Worm (Caenorhabditis elegans) whole organism, L1 larva: ENCODE measurements around the gene C30A5.10.

Source experiments
- Y116A8C.19 ChIP-seq: sonication (generic microtip); optimal IDR thresholded peaks from 2 replicates; lab custom pipeline; 2016; ENCODE audit warnings: missing compliant biosample characterization, missing genetic modification characterization, borderline replicate concordance
- aha-1 ChIP-seq: fragments of 150-350 bp; optimal IDR thresholded peaks from 2 replicates; lab custom pipeline; 2014; ENCODE audit warnings: missing biosample characterization, missing genetic modification characterization
- alr-1 ChIP-seq: fragments of 200-800 bp; sonication (Bioruptor generic); optimal IDR thresholded peaks from 2 replicates; lab custom pipeline; 2018; ENCODE audit warnings: borderline replicate concordance, mild to moderate bottlenecking, missing genetic modification characterization, missing compliant biosample characterization
- aly-2 ChIP-seq: fragments of 150-350 bp; optimal IDR thresholded peaks from 2 replicates; lab custom pipeline; 2014; ENCODE audit warnings: missing biosample characterization, missing genetic modification characterization
- ama-1 ChIP-seq: fragments of 150-350 bp; optimal IDR thresholded peaks from 2 replicates; lab custom pipeline; 2014
- blmp-1 ChIP-seq: fragments of 150-350 bp; optimal IDR thresholded peaks from 2 replicates; lab custom pipeline; 2014; ENCODE audit warnings: missing biosample characterization, missing genetic modification characterization
- ceh-63 ChIP-seq: fragments of 200-800 bp; sonication (Bioruptor generic); optimal IDR thresholded peaks from 2 replicates; lab custom pipeline; 2018; ENCODE audit warnings: mild to moderate bottlenecking, missing genetic modification characterization, missing compliant biosample characterization
- ceh-82 ChIP-seq, 3 experiments: fragments of 150-350 bp in 1 of 3; sonication (generic microtip) in 2 of 3; optimal IDR thresholded peaks; 2 replicates each; lab custom pipeline; 2014 to 2017; ENCODE audit warnings: missing biosample characterization in 3 of 3, missing genetic modification characterization in 3 of 3
- ceh-90 ChIP-seq: sonication (generic microtip); optimal IDR thresholded peaks from 2 replicates; lab custom pipeline; 2016; ENCODE audit warnings: missing genetic modification characterization, missing compliant biosample characterization
- ces-1 ChIP-seq: fragments of 150-350 bp; optimal IDR thresholded peaks from 2 replicates; lab custom pipeline; 2014; ENCODE audit warnings: missing biosample characterization, missing genetic modification reagents, missing genetic modification characterization
- dpl-1 ChIP-seq, 3 experiments: fragments of 150-350 bp in 2 of 3; sonication (generic microtip) in 1 of 3; optimal IDR thresholded peaks; 2 replicates each; lab custom pipeline; 2014 to 2017; ENCODE audit warnings: missing biosample characterization in 3 of 3, missing genetic modification characterization in 3 of 3, missing genetic modification reagents in 3 of 3
- dsc-1 ChIP-seq: sonication (generic microtip); optimal IDR thresholded peaks from 2 replicates; lab custom pipeline; 2016; ENCODE audit warnings: mild to moderate bottlenecking, missing genetic modification characterization, missing compliant biosample characterization
- efl-1 ChIP-seq, 4 experiments: fragments of 150-350 bp; optimal IDR thresholded peaks in 3 of 4; peaks in 1 of 4; 1 replicate in 1 of 4; 2 replicates in 3 of 4; lab custom pipeline; 2014; ENCODE audit warnings: missing biosample characterization in 2 of 4, missing genetic modification characterization in 2 of 4, missing genetic modification reagents in 2 of 4
- efl-3 ChIP-seq: fragments of 200-800 bp; sonication (Bioruptor generic); optimal IDR thresholded peaks from 2 replicates; lab custom pipeline; 2018; ENCODE audit warnings: mild to moderate bottlenecking, missing genetic modification characterization, missing compliant biosample characterization
- elt-2 ChIP-seq: sonication (generic microtip); optimal IDR thresholded peaks from 2 replicates; lab custom pipeline; 2016; ENCODE audit warnings: missing genetic modification characterization, mild to moderate bottlenecking, inconsistent platforms, missing compliant biosample characterization, missing genetic modification reagents
- elt-3 ChIP-seq, 6 experiments: fragments of 150-350 bp in 1 of 6; sonication (generic microtip); optimal IDR thresholded peaks; 2 replicates each; lab custom pipeline; 2017 to 2018; ENCODE audit warnings: missing biosample characterization in 6 of 6, missing genetic modification characterization in 6 of 6, inconsistent platforms in 1 of 6
- fkh-4 ChIP-seq: sonication (generic microtip); optimal IDR thresholded peaks from 2 replicates; lab custom pipeline; 2016; ENCODE audit warnings: missing compliant biosample characterization, missing genetic modification characterization, borderline replicate concordance
- fkh-8 ChIP-seq: sonication (generic microtip); optimal IDR thresholded peaks from 2 replicates; lab custom pipeline; 2016; ENCODE audit warnings: mild to moderate bottlenecking, missing genetic modification characterization, missing compliant biosample characterization
- fos-1 ChIP-seq: fragments of 150-350 bp; optimal IDR thresholded peaks from 2 replicates; lab custom pipeline; 2014; ENCODE audit warnings: missing biosample characterization, missing genetic modification characterization
- hlh-17 ChIP-seq: fragments of 200-800 bp; sonication (Bioruptor generic); optimal IDR thresholded peaks from 2 replicates; lab custom pipeline; 2018; ENCODE audit warnings: missing genetic modification characterization, mild to moderate bottlenecking, missing compliant biosample characterization, moderate library complexity, borderline replicate concordance
- hlh-4 ChIP-seq: sonication (generic microtip); optimal IDR thresholded peaks from 2 replicates; lab custom pipeline; 2016; ENCODE audit warnings: mild to moderate bottlenecking, missing genetic modification characterization, missing compliant biosample characterization
- hpl-2 ChIP-seq: fragments of 150-350 bp; optimal IDR thresholded peaks from 2 replicates; lab custom pipeline; 2014; ENCODE audit warnings: missing biosample characterization, missing genetic modification reagents, missing genetic modification characterization
- lin-13 ChIP-seq: fragments of 150-350 bp; optimal IDR thresholded peaks from 2 replicates; lab custom pipeline; 2014; ENCODE audit warnings: missing biosample characterization, missing genetic modification reagents, missing genetic modification characterization
- lin-14 ChIP-seq: fragments of 200-800 bp; sonication (Bioruptor generic); optimal IDR thresholded peaks from 2 replicates; lab custom pipeline; 2018; ENCODE audit warnings: mild to moderate bottlenecking, missing genetic modification characterization, moderate library complexity, missing compliant biosample characterization
- lin-15B ChIP-seq: fragments of 150-350 bp; sonication (generic microtip); optimal IDR thresholded peaks from 3 replicates; lab custom pipeline; 2014; ENCODE audit warnings: missing biosample characterization, missing genetic modification characterization
- lin-39 ChIP-seq: fragments of 150-350 bp; optimal IDR thresholded peaks from 2 replicates; lab custom pipeline; 2014; ENCODE audit warnings: missing biosample characterization, missing genetic modification reagents, missing genetic modification characterization
- lir-3 ChIP-seq: sonication (generic microtip); optimal IDR thresholded peaks from 2 replicates; lab custom pipeline; 2016; ENCODE audit warnings: mild to moderate bottlenecking, missing genetic modification characterization, moderate library complexity, missing compliant biosample characterization; ENCODE audit not compliant: poor library complexity
- lsy-2 ChIP-seq, 2 experiments: fragments of 150-350 bp; optimal IDR thresholded peaks; 2 replicates each; lab custom pipeline; 2014; ENCODE audit warnings: missing biosample characterization in 2 of 2, missing genetic modification characterization in 2 of 2
- mdl-1 ChIP-seq, 2 experiments: fragments of 150-350 bp; optimal IDR thresholded peaks; 2 replicates each; lab custom pipeline; 2014 to 2017; ENCODE audit warnings: missing biosample characterization in 2 of 2, missing genetic modification characterization in 2 of 2, inconsistent platforms in 1 of 2
- mef-2 ChIP-seq: fragments of 150-350 bp; optimal IDR thresholded peaks from 2 replicates; lab custom pipeline; 2014; ENCODE audit warnings: missing biosample characterization, missing genetic modification characterization
- nhr-20 ChIP-seq: sonication (generic microtip); optimal IDR thresholded peaks from 2 replicates; lab custom pipeline; 2016; ENCODE audit warnings: mild to moderate bottlenecking, missing genetic modification characterization, missing compliant biosample characterization
- nhr-237 ChIP-seq: fragments of 150-350 bp; optimal IDR thresholded peaks from 2 replicates; lab custom pipeline; 2014; ENCODE audit warnings: missing biosample characterization, missing genetic modification characterization
- nhr-28 ChIP-seq: fragments of 150-350 bp; optimal IDR thresholded peaks from 2 replicates; lab custom pipeline; 2014; ENCODE audit warnings: missing biosample characterization, missing genetic modification characterization
- nhr-47 ChIP-seq: sonication (generic microtip); optimal IDR thresholded peaks from 2 replicates; lab custom pipeline; 2016; ENCODE audit warnings: mild to moderate bottlenecking, missing genetic modification characterization, moderate library complexity, missing compliant biosample characterization
- nhr-77 ChIP-seq: fragments of 150-350 bp; optimal IDR thresholded peaks from 2 replicates; lab custom pipeline; 2014; ENCODE audit warnings: missing biosample characterization, missing genetic modification characterization
- nhr-84 ChIP-seq: sonication (generic microtip); optimal IDR thresholded peaks from 2 replicates; lab custom pipeline; 2017; ENCODE audit warnings: missing biosample characterization, missing genetic modification characterization
- nhr-85 ChIP-seq: sonication (generic microtip); peaks from one replicate; lab custom pipeline; 2016; ENCODE audit warnings: missing genetic modification characterization, inconsistent platforms, missing compliant biosample characterization
- nhr-90 ChIP-seq: sonication (generic microtip); optimal IDR thresholded peaks from 2 replicates; lab custom pipeline; 2016; ENCODE audit warnings: mild to moderate bottlenecking, missing genetic modification characterization, missing compliant biosample characterization; ENCODE audit not compliant: poor library complexity
- pax-3 ChIP-seq: fragments of 200-800 bp; sonication (Bioruptor generic); optimal IDR thresholded peaks from 2 replicates; lab custom pipeline; 2018; ENCODE audit warnings: mild to moderate bottlenecking, missing genetic modification characterization, moderate library complexity, missing compliant biosample characterization
- pqm-1 ChIP-seq: sonication (generic microtip); optimal IDR thresholded peaks from 3 replicates; lab custom pipeline; 2017; ENCODE audit warnings: missing biosample characterization, missing genetic modification characterization
- skn-1 ChIP-seq: fragments of 150-350 bp; optimal IDR thresholded peaks from 2 replicates; lab custom pipeline; 2014; ENCODE audit warnings: missing biosample characterization, missing genetic modification characterization
- snpc-4 ChIP-seq: fragments of 150-350 bp; optimal IDR thresholded peaks from 2 replicates; lab custom pipeline; 2014; ENCODE audit warnings: missing biosample characterization, missing genetic modification characterization
- snu-23 ChIP-seq: sonication (generic microtip); optimal IDR thresholded peaks from 2 replicates; lab custom pipeline; 2016; ENCODE audit warnings: missing genetic modification characterization, missing compliant biosample characterization
- swsn-7 ChIP-seq: sonication (generic microtip); optimal IDR thresholded peaks from 2 replicates; lab custom pipeline; 2016; ENCODE audit warnings: missing genetic modification characterization, missing compliant biosample characterization
- tlp-1 ChIP-seq: fragments of 150-350 bp; optimal IDR thresholded peaks from 2 replicates; lab custom pipeline; 2014; ENCODE audit warnings: missing biosample characterization, missing genetic modification characterization
- unc-130 ChIP-seq: fragments of 150-350 bp; optimal IDR thresholded peaks from 2 replicates; lab custom pipeline; 2017; ENCODE audit warnings: missing biosample characterization, missing genetic modification characterization, inconsistent platforms
- unc-30 ChIP-seq: sonication (generic microtip); optimal IDR thresholded peaks from 2 replicates; lab custom pipeline; 2017; ENCODE audit warnings: missing biosample characterization, missing genetic modification characterization
- unc-62 ChIP-seq: fragments of 150-350 bp; optimal IDR thresholded peaks from 2 replicates; lab custom pipeline; 2014; ENCODE audit warnings: missing biosample characterization, missing genetic modification reagents, missing genetic modification characterization
- unc-98 ChIP-seq: fragments of 200-800 bp; sonication (Bioruptor generic); IDR thresholded peaks from 2 replicates; pipeline ENCODE4 v1.3.6; 2022; ENCODE audit warnings: missing genetic modification characterization, missing compliant biosample characterization
- vab-15 ChIP-seq: sonication (generic microtip); optimal IDR thresholded peaks from 2 replicates; lab custom pipeline; 2017; ENCODE audit warnings: missing genotype, mild to moderate bottlenecking, missing genetic modification characterization, missing compliant biosample characterization
- xbp-1 ChIP-seq: sonication (generic microtip); optimal IDR thresholded peaks from 2 replicates; lab custom pipeline; 2016; ENCODE audit warnings: missing genetic modification characterization, missing compliant biosample characterization
- zag-1 ChIP-seq: fragments of 150-350 bp; optimal IDR thresholded peaks from 2 replicates; lab custom pipeline; 2014; ENCODE audit warnings: missing biosample characterization, missing genetic modification characterization

Gene C30A5.10

DNA sequence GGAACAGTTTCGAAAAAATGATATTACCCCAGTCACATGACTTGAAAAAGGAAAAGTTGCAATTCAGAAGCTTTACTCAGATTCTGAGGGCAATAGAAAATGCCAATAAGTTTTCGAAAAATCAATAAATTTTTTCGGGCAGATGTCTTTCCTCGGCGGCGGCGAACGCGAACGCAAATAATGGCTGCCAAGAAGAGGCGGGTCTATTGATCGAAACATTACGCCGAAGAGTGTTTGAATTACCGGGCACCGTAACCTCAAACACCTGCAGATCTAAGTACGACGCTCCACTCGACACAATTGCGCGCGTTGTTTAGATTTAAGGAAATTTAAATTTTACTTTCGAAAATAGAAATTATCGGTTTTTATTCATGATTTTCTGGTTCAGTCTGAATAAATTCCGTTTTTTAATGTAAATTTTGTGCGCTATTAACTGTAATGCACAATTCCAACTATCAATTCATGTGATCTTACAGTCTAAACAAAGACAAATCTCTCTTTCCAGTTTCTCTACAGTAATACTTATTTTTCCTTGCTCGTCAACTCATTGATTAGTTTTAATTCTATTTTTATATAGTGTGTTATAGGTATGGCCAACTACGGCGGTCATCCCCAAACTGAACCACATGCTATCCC, 45.8 kb downstream of the C30A5.10 start, which contains the start of gene prp-8 (continued):
- TF ChIP-seq Y116A8C.19 (tag; lab: Kevin White, UChicago), result no peak
- TF ChIP-seq ama-1 (lab: Kevin White, UChicago), result peak; percentile 51
- no peak for TF ChIP-seq alr-1 (tag; lab: Kevin White, UChicago)
- peak; percentile 94 for TF ChIP-seq skn-1 (tag; lab: Kevin White, UChicago)
- no peak for TF ChIP-seq zag-1 (tag; lab: Kevin White, UChicago)
- TF ChIP-seq mdl-1 (tag; optimal IDR thresholded peaks at IDR 0.05; lab: Kevin White, UChicago), result peak in 1 of 2 experiments; percentile 87
- TF ChIP-seq fkh-4 (tag; lab: Kevin White, UChicago), result no peak
- TF ChIP-seq nhr-77, result peak; percentile 85
- TF ChIP-seq ceh-90 (tag; lab: Kevin White, UChicago), result no peak
- no peak for TF ChIP-seq hpl-2
- TF ChIP-seq blmp-1, result peak; percentile 95
- TF ChIP-seq nhr-85 (tag; lab: Kevin White, UChicago), result peak; percentile 85
- peak; percentile 89 for TF ChIP-seq lin-15B (tag; lab: Kevin White, UChicago)
- TF ChIP-seq nhr-237 (tag; lab: Kevin White, UChicago), result peak; percentile 58
- peak; percentile 99 for TF ChIP-seq unc-130 (tag; lab: Kevin White, UChicago)
- peak; percentile 71 for TF ChIP-seq nhr-90 (tag; lab: Kevin White, UChicago)
- TF ChIP-seq dpl-1 (GFP tag; optimal IDR thresholded peaks at IDR 0.05; lab: Kevin White, UChicago), result peak; percentile 92 to 95 (median 93)
- peak; percentile 85 to 93 for TF ChIP-seq efl-1 (optimal IDR thresholded peaks at IDR 0.05; lab: Kevin White, UChicago)
- TF ChIP-seq efl-1 (GFP tag; optimal IDR thresholded peaks at IDR 0.05 in 1 of 2; lab: Kevin White, UChicago), result peak; percentile 92 to 99
- peak; percentile 87 for TF ChIP-seq swsn-7 (tag; lab: Kevin White, UChicago)
- no peak for TF ChIP-seq tlp-1 (tag; lab: Kevin White, UChicago)
- TF ChIP-seq unc-62 (GFP tag; lab: Kevin White, UChicago), result no peak
- TF ChIP-seq mef-2 (tag; lab: Kevin White, UChicago), result peak; percentile 74
- TF ChIP-seq dsc-1, result peak; percentile 76
- no peak for TF ChIP-seq hlh-17 (GFP tag; lab: Kevin White, UChicago)
- peak; percentile 99 for TF ChIP-seq lsy-2 (tag; optimal IDR thresholded peaks at IDR 0.05; lab: Kevin White, UChicago)
- peak; percentile 42 for TF ChIP-seq aly-2
- TF ChIP-seq unc-98 (GFP tag; lab: Robert Waterston, UW), result no peak
- TF ChIP-seq pax-3 (tag; lab: Kevin White, UChicago), result peak; percentile 71
- peak; percentile 82 to 96 (median 89) for TF ChIP-seq ceh-82 (tag; optimal IDR thresholded peaks at IDR 0.05; lab: Kevin White, UChicago)
- peak; percentile 95 for TF ChIP-seq vab-15 (tag; lab: Kevin White, UChicago)
- TF ChIP-seq unc-30, result no peak
- peak in 3 of 6 experiments; percentile 67 to 81 (median 75) for TF ChIP-seq elt-3 (tag; optimal IDR thresholded peaks at IDR 0.05; lab: Kevin White, UChicago)
- TF ChIP-seq nhr-28 (tag; lab: Kevin White, UChicago), result no peak
- peak; percentile 94 for TF ChIP-seq snu-23 (GFP tag; lab: Kevin White, UChicago)
- TF ChIP-seq aha-1 (tag; lab: Kevin White, UChicago), result no peak
- TF ChIP-seq lin-39 (tag; lab: Kevin White, UChicago), result peak; percentile 48
- peak; percentile 93 for TF ChIP-seq lin-14 (GFP tag; lab: Kevin White, UChicago)
- peak; percentile 90 for TF ChIP-seq nhr-20 (tag; lab: Kevin White, UChicago)
- TF ChIP-seq fos-1 (tag; lab: Kevin White, UChicago), result peak; percentile 67
- TF ChIP-seq xbp-1, result peak; percentile 88
- TF ChIP-seq lin-13, result peak; percentile 88
- TF ChIP-seq nhr-84, result no peak
- no peak for TF ChIP-seq snpc-4 (tag; lab: Kevin White, UChicago)
- no peak for TF ChIP-seq efl-3 (GFP tag; lab: Kevin White, UChicago)
- TF ChIP-seq fkh-8, result peak; percentile 93
- no peak for TF ChIP-seq hlh-4 (tag; lab: Kevin White, UChicago)
- TF ChIP-seq ceh-63 (GFP tag; lab: Kevin White, UChicago), result no peak
- TF ChIP-seq nhr-47 (tag; lab: Kevin White, UChicago), result peak; percentile 84
- TF ChIP-seq lir-3 (tag; lab: Kevin White, UChicago), result peak; percentile 52
- TF ChIP-seq pqm-1, result no peak
- TF ChIP-seq ces-1 (GFP tag; lab: Kevin White, UChicago), result no peak
- TF ChIP-seq elt-2 (tag; lab: Kevin White, UChicago), result peak; percentile 33
